Fruit fly (Drosophila melanogaster) whole organism, adult: Measurements from ENCODE around the gene Pvf2.
A peak's percentile ranks its signal among the peaks of the same experiment; 100 is the strongest.

Experiments used
- CG12768 ChIP-seq: fragments of 200-800 bp; sonication (Bioruptor generic); optimal IDR thresholded peaks from 2 replicates; lab custom pipeline; 2017; ENCODE audit warnings: missing biosample characterization, missing genetic modification characterization, mild to moderate bottlenecking, moderate library complexity, missing genetic modification reagents
- CG33017 ChIP-seq: fragments of 200-800 bp; sonication (Bioruptor generic); optimal IDR thresholded peaks from 2 replicates; lab custom pipeline; 2018; ENCODE audit warnings: missing biosample characterization, mild to moderate bottlenecking, missing genetic modification characterization, moderate library complexity
- CG5204 ChIP-seq: fragments of 200-800 bp; sonication (Bioruptor generic); optimal IDR thresholded peaks from 2 replicates; lab custom pipeline; 2016; ENCODE audit warnings: missing biosample characterization, missing genetic modification characterization
- CG7101 ChIP-seq: fragments of 200-800 bp; sonication (Bioruptor generic); optimal IDR thresholded peaks from 2 replicates; lab custom pipeline; 2018; ENCODE audit warnings: missing biosample characterization, mild to moderate bottlenecking, missing genetic modification characterization, moderate library complexity
- Clk ChIP-seq: fragments of 200-800 bp; sonication (Bioruptor generic); optimal IDR thresholded peaks from 2 replicates; lab custom pipeline; 2017; ENCODE audit warnings: missing biosample characterization, missing genetic modification characterization
- Crg-1 ChIP-seq: fragments of 200-800 bp; sonication (Bioruptor generic); optimal IDR thresholded peaks from 2 replicates; lab custom pipeline; 2016; ENCODE audit warnings: missing biosample characterization, missing genetic modification characterization
- Hr96 ChIP-seq: fragments of 200-800 bp; sonication (Bioruptor generic); optimal IDR thresholded peaks from 2 replicates; lab custom pipeline; 2016; ENCODE audit warnings: missing biosample characterization, missing genetic modification characterization
- cnc ChIP-seq, 2 experiments: fragments of >200 bp; optimal IDR thresholded peaks; 2 replicates each; lab custom pipeline; 2017
- kay ChIP-seq: fragments of 200-800 bp; sonication (Bioruptor generic); peaks from one replicate; lab custom pipeline; 2016; ENCODE audit warnings: missing biosample characterization, missing genetic modification characterization, borderline replicate concordance
- ovo ChIP-seq: fragments of 200-800 bp; sonication (Bioruptor generic); optimal IDR thresholded peaks from 2 replicates; lab custom pipeline; 2016; ENCODE audit warnings: missing biosample characterization, missing genetic modification characterization
- pad ChIP-seq: fragments of 200-800 bp; sonication (Bioruptor generic); optimal IDR thresholded peaks from 3 replicates; lab custom pipeline; 2017; ENCODE audit warnings: missing biosample characterization, missing genetic modification characterization, mild to moderate bottlenecking, moderate library complexity, missing genetic modification reagents
- tj ChIP-seq: fragments of 200-800 bp; sonication (Bioruptor generic); optimal IDR thresholded peaks from 3 replicates; lab custom pipeline; 2017; ENCODE audit warnings: missing biosample characterization, mild to moderate bottlenecking, missing genetic modification characterization, moderate library complexity
- toe ChIP-seq: fragments of 200-800 bp; sonication (Bioruptor generic); optimal IDR thresholded peaks from 2 replicates; lab custom pipeline; 2016; ENCODE audit warnings: missing biosample characterization, missing genetic modification characterization

DNA sequence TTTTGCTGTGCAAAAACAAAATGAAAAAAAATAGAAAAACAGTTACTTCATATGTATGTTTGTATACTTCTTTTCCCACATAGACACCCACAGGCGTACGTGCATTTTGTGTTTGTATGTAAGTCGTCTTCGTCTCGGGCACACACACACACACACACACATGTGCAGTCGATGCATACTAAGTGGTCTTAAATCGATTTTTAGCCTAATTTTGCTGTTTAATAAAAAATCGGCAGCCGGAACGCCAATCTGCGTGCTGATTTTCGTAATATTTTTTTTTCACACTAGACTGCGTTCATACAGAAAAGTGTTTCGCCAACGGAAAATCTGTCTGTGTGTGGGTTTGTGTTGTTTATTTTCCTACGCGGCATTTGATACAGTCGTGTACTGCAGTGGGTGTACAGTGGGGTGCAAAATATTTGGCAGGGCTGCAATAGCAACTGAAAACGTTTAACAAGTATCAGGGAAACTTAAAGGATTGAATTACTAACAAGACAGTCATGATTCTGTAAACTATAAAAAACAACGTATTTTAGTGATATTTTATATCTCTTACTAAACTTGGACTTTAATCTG is 51.2 kb downstream of the Pvf2 start:
- peak; percentile 45 for TF ChIP-seq Hr96 (GFP tag; lab: Kevin White, UChicago)
- peak; percentile 40 for TF ChIP-seq tj (GFP tag; lab: Kevin White, UChicago)
- peak; percentile 14 for TF ChIP-seq pad (GFP tag; lab: Kevin White, UChicago)
- TF ChIP-seq ovo: peak; percentile 3
- peak; percentile 41 for TF ChIP-seq CG12768 (GFP tag; lab: Kevin White, UChicago)
- TF ChIP-seq CG7101 (tag; lab: Kevin White, UChicago): peak; percentile 39
- TF ChIP-seq Clk (GFP tag; lab: Kevin White, UChicago): peak; percentile 33
- no peak for TF ChIP-seq CG5204 (GFP tag; lab: Kevin White, UChicago)
- no peak for TF ChIP-seq toe (GFP tag; lab: Kevin White, UChicago)
- no peak for TF ChIP-seq Crg-1 (GFP tag; lab: Kevin White, UChicago)
- peak; percentile 84 for TF ChIP-seq kay
- no peak for TF ChIP-seq cnc (optimal IDR thresholded peaks at IDR 0.05; lab: Kevin White, UChicago)
- TF ChIP-seq CG33017: peak; percentile 53
